Worm (Caenorhabditis elegans) whole organism, L4 larva: Measurements from ENCODE around the gene chup-1.

Experiments
- D1046.2 ChIP-seq: fragments of 200-800 bp; sonication (Bioruptor generic); IDR thresholded peaks from 2 replicates; pipeline ENCODE4 v1.3.6; 2022; ENCODE audit warnings: missing genetic modification characterization, missing compliant biosample characterization
- F49E8.2 ChIP-seq: sonication (generic microtip); optimal IDR thresholded peaks from 2 replicates; lab custom pipeline; 2016; ENCODE audit warnings: missing compliant biosample characterization, mild to moderate bottlenecking, missing genetic modification characterization, borderline replicate concordance
- ZK337.2 ChIP-seq: fragments of 200-800 bp; sonication (Bioruptor generic); IDR thresholded peaks from 2 replicates; pipeline ENCODE4 v1.3.6; 2022; ENCODE audit warnings: missing genetic modification reagents, missing genetic modification characterization, missing compliant biosample characterization
- ama-1 ChIP-seq: fragments of 150-350 bp; optimal IDR thresholded peaks from 2 replicates; lab custom pipeline; 2014; ENCODE audit warnings: inconsistent platforms, mixed read lengths
- arid-1 ChIP-seq: fragments of 200-800 bp; sonication (Bioruptor generic); conservative IDR thresholded peaks from 2 replicates; pipeline ENCODE4 v1.3.6; 2022; ENCODE audit warnings: missing genetic modification reagents, missing genetic modification characterization, missing compliant biosample characterization
- ceh-82 ChIP-seq: sonication (generic microtip); optimal IDR thresholded peaks from 2 replicates; lab custom pipeline; 2017; ENCODE audit warnings: missing biosample characterization, missing genetic modification characterization
- daf-12 ChIP-seq: fragments of 150-350 bp; optimal IDR thresholded peaks from 2 replicates; lab custom pipeline; 2014; ENCODE audit warnings: missing biosample characterization, missing genetic modification reagents, missing genetic modification characterization
- daf-16 ChIP-seq, 3 experiments: sonication (generic microtip); optimal IDR thresholded peaks; 2 replicates each; lab custom pipeline; 2016 to 2017; ENCODE audit warnings: missing genetic modification characterization in 3 of 3, missing genetic modification reagents in 3 of 3, mild to moderate bottlenecking in 2 of 3, missing compliant biosample characterization in 2 of 3, missing biosample characterization in 1 of 3, moderate library complexity in 1 of 3
- dmd-6 ChIP-seq: fragments of 200-800 bp; sonication (Bioruptor generic); IDR thresholded peaks from 2 replicates; pipeline ENCODE4 v1.3.6; 2022; ENCODE audit warnings: missing genetic modification reagents, missing genetic modification characterization, missing compliant biosample characterization
- dmd-8 ChIP-seq: fragments of 200-800 bp; sonication (Bioruptor generic); IDR thresholded peaks from 2 replicates; pipeline ENCODE4 v1.3.6; 2022; ENCODE audit warnings: missing genetic modification characterization, missing compliant biosample characterization
- dve-1 ChIP-seq: sonication (generic microtip); optimal IDR thresholded peaks from 2 replicates; lab custom pipeline; 2017; ENCODE audit warnings: antibody characterized with exemption, mild to moderate bottlenecking, missing genetic modification characterization, missing compliant biosample characterization; ENCODE audit not compliant: insufficient read depth
- fos-1 ChIP-seq: fragments of 150-350 bp; optimal IDR thresholded peaks from 2 replicates; lab custom pipeline; 2014; ENCODE audit warnings: missing biosample characterization, missing genetic modification characterization
- gei-8 ChIP-seq: fragments of 200-800 bp; sonication (Bioruptor generic); optimal IDR thresholded peaks from 2 replicates; lab custom pipeline; 2018; ENCODE audit warnings: mild to moderate bottlenecking, missing genetic modification characterization, missing compliant biosample characterization
- hlh-11 ChIP-seq: fragments of 200-800 bp; sonication (Bioruptor generic); optimal IDR thresholded peaks from 2 replicates; lab custom pipeline; 2018; ENCODE audit warnings: mild to moderate bottlenecking, missing genetic modification characterization, missing compliant biosample characterization
- hlh-30 ChIP-seq: sonication (generic microtip); optimal IDR thresholded peaks from 2 replicates; lab custom pipeline; 2017; ENCODE audit warnings: antibody characterized with exemption, mild to moderate bottlenecking, missing genetic modification characterization, missing compliant biosample characterization; ENCODE audit not compliant: insufficient read depth
- hmg-1.1 ChIP-seq: fragments of 200-800 bp; sonication (Bioruptor generic); IDR thresholded peaks from 2 replicates; pipeline ENCODE4 v1.3.6; 2022; ENCODE audit warnings: missing genetic modification reagents, missing genetic modification characterization, missing compliant biosample characterization
- jun-1 ChIP-seq: fragments of 150-350 bp; optimal IDR thresholded peaks from 2 replicates; lab custom pipeline; 2014; ENCODE audit warnings: missing biosample characterization, missing genetic modification reagents, missing genetic modification characterization
- lin-13 ChIP-seq: fragments of 150-350 bp; optimal IDR thresholded peaks from 2 replicates; lab custom pipeline; 2014; ENCODE audit warnings: missing biosample characterization, missing genetic modification reagents, missing genetic modification characterization
- lir-3 ChIP-seq: sonication (generic microtip); optimal IDR thresholded peaks from 2 replicates; lab custom pipeline; 2016; ENCODE audit warnings: mild to moderate bottlenecking, missing genetic modification characterization, missing compliant biosample characterization
- lsy-2 ChIP-seq, 2 experiments: fragments of 150-350 bp in 1 of 2; sonication (generic microtip) in 1 of 2; optimal IDR thresholded peaks; 2 replicates each; lab custom pipeline; 2014 to 2017; ENCODE audit warnings: missing biosample characterization in 2 of 2, missing genetic modification characterization in 2 of 2
- mdl-1 ChIP-seq, 2 experiments: fragments of 150-350 bp in 1 of 2; sonication (generic microtip) in 1 of 2; optimal IDR thresholded peaks; 2 replicates each; lab custom pipeline; 2014 to 2017; ENCODE audit warnings: missing biosample characterization in 2 of 2, missing genetic modification characterization in 2 of 2
- mxl-3 ChIP-seq: fragments of 200-800 bp; sonication (Bioruptor generic); optimal IDR thresholded peaks from 2 replicates; lab custom pipeline; 2018; ENCODE audit warnings: mild to moderate bottlenecking, missing genetic modification characterization, missing compliant biosample characterization
- nhr-11 ChIP-seq: fragments of 150-350 bp; optimal IDR thresholded peaks from 2 replicates; lab custom pipeline; 2014; ENCODE audit warnings: missing biosample characterization, missing genetic modification characterization
- nhr-111 ChIP-seq: fragments of 200-800 bp; sonication (Bioruptor generic); optimal IDR thresholded peaks from 2 replicates; lab custom pipeline; 2018; ENCODE audit warnings: mild to moderate bottlenecking, missing genetic modification characterization, missing compliant biosample characterization
- nhr-28 ChIP-seq: fragments of 150-350 bp; optimal IDR thresholded peaks from 2 replicates; lab custom pipeline; 2014; ENCODE audit warnings: missing biosample characterization, missing genetic modification characterization
- nhr-41 ChIP-seq: fragments of 200-800 bp; sonication (Bioruptor generic); IDR thresholded peaks from 2 replicates; pipeline ENCODE4 v1.3.6; 2022; ENCODE audit warnings: missing genetic modification reagents, missing genetic modification characterization, missing compliant biosample characterization
- nhr-48 ChIP-seq: sonication (generic microtip); optimal IDR thresholded peaks from 2 replicates; lab custom pipeline; 2016; ENCODE audit warnings: mild to moderate bottlenecking, missing genetic modification characterization, missing compliant biosample characterization
- pha-4 ChIP-seq, 2 experiments: fragments of 150-350 bp in 1 of 2; fragments of 200-800 bp in 1 of 2; sonication (Bioruptor generic) in 1 of 2; IDR thresholded peaks in 1 of 2; optimal IDR thresholded peaks in 1 of 2; 2 replicates each; pipeline versions ENCODE4 v1.3.6 to Lab custom; 2014 to 2022; ENCODE audit warnings: missing genetic modification characterization in 2 of 2, missing genetic modification reagents in 2 of 2, missing biosample characterization in 1 of 2, missing compliant biosample characterization in 1 of 2
- pqm-1 ChIP-seq: sonication (generic microtip); optimal IDR thresholded peaks from 2 replicates; lab custom pipeline; 2017; ENCODE audit warnings: missing biosample characterization, missing genetic modification characterization
- tra-1 ChIP-seq: fragments of 200-800 bp; sonication (Bioruptor generic); IDR thresholded peaks from 2 replicates; pipeline ENCODE4 v1.3.6; 2022; ENCODE audit warnings: missing genetic modification reagents, missing genetic modification characterization, missing compliant biosample characterization
- unc-62 ChIP-seq, 3 experiments: fragments of 150-350 bp in 1 of 3; sonication (generic microtip); optimal IDR thresholded peaks in 2 of 3; peaks in 1 of 3; 1 replicate in 1 of 3; 2 replicates in 2 of 3; lab custom pipeline; 2014 to 2017; ENCODE audit warnings: missing biosample characterization in 3 of 3, missing genetic modification characterization in 3 of 3, missing genetic modification reagents in 3 of 3, missing genotype in 1 of 3
- zip-11 ChIP-seq: fragments of 200-800 bp; sonication (Bioruptor generic); IDR thresholded peaks from 2 replicates; pipeline ENCODE4 v1.3.6; 2022; ENCODE audit warnings: missing genetic modification characterization, missing compliant biosample characterization
- ztf-11 ChIP-seq: fragments of 150-350 bp; optimal IDR thresholded peaks from 2 replicates; lab custom pipeline; 2014; ENCODE audit warnings: missing biosample characterization, missing genetic modification characterization
- ztf-7 ChIP-seq: fragments of 150-350 bp; optimal IDR thresholded peaks from 2 replicates; lab custom pipeline; 2014; ENCODE audit warnings: missing biosample characterization, missing genetic modification characterization

The chup-1 gene

DNA sequence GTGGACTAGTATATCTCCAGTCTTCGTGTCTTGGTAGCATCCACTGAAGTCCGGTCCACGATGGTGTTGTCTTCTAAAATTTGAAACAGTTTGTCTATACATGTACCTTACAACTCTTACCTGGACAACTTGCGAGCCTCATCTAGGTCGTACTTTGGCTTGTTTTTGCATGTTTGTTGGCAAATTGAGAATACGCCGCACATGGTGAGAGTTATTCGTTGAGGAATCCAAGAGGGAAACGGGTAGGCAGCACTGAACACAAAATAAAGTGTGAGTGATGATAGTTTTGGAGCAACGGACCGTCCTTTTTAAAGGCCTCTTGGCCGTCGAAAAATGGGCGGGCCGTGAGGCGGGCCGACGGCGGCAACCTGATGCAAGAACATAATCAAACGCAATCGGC, 41.3 kb upstream of the chup-1 start, which contains the start of gene asns-2 (continued):
- TF ChIP-seq arid-1 (no peak), tra-1 (GFP tag; lab: Robert Waterston, UW) (no peak), dmd-8 (no peak)

DNA sequence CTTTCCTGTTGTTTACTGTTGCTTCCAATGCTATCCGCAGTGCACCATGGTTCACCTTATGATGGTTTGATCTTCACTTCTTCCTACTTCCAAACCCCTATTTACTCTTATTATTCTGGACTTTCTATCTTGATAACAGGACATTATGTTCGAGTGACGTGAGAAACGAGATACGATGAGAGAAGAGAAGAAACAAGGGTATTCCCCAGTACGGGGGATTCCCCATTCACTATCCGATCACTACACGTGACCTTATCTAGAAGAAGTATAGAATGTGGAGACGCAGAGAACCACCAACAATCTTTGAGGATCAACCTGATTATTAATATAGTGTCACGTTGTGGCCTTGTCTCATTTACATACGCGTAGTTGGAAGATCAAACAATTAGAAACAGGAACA, 39.4 kb upstream of the chup-1 start:
- TF ChIP-seq lsy-2 (tag; optimal IDR thresholded peaks at IDR 0.05; lab: Kevin White, UChicago), result no peak
- TF ChIP-seq hlh-30 (tag; lab: Kevin White, UChicago), result peak; percentile 39
- TF ChIP-seq nhr-28 (tag; lab: Kevin White, UChicago), result peak; percentile 61
- no peak for TF ChIP-seq ama-1 (lab: Kevin White, UChicago)
- no peak for TF ChIP-seq nhr-111 (GFP tag; lab: Kevin White, UChicago)
- TF ChIP-seq dve-1 (tag; lab: Kevin White, UChicago), result peak; percentile 54
- peak; percentile 49 for TF ChIP-seq mxl-3 (GFP tag; lab: Kevin White, UChicago)
- no peak for TF ChIP-seq lin-13 (GFP tag; lab: Kevin White, UChicago)
- no peak for TF ChIP-seq pha-4 (GFP tag; IDR thresholded peaks at IDR 0.05; lab: Robert Waterston, UW)
- no peak for TF ChIP-seq pha-4 (tag; optimal IDR thresholded peaks at IDR 0.05; lab: Kevin White, UChicago)
- TF ChIP-seq F49E8.2, result no peak
- TF ChIP-seq gei-8, result no peak
- no peak for TF ChIP-seq unc-62 (GFP tag; optimal IDR thresholded peaks at IDR 0.05 in 1 of 2; lab: Kevin White, UChicago)
- no peak for TF ChIP-seq unc-62 (tag; optimal IDR thresholded peaks at IDR 0.05; lab: Kevin White, UChicago)
- TF ChIP-seq pqm-1 (tag; lab: Kevin White, UChicago), result no peak
- TF ChIP-seq hlh-11 (tag; lab: Kevin White, UChicago), result peak; percentile 52
- no peak for TF ChIP-seq daf-16 (GFP tag; optimal IDR thresholded peaks at IDR 0.05; lab: Kevin White, UChicago)
- peak; percentile 42 for TF ChIP-seq daf-16 (tag; optimal IDR thresholded peaks at IDR 0.05; lab: Kevin White, UChicago)
- no peak for TF ChIP-seq hmg-1.1 (GFP tag; lab: Robert Waterston, UW)
- TF ChIP-seq lir-3 (tag; lab: Kevin White, UChicago), result no peak
- peak; percentile 80 to 81 for TF ChIP-seq mdl-1 (tag; optimal IDR thresholded peaks at IDR 0.05; lab: Kevin White, UChicago)
- 0 out of 2 replicates have a peak, but pooled peaks have one; percentile 9 for TF ChIP-seq dmd-6 (GFP tag; lab: Robert Waterston, UW)
- TF ChIP-seq jun-1, result no peak
- TF ChIP-seq ztf-7 (tag; lab: Kevin White, UChicago), result no peak
- TF ChIP-seq daf-12, result no peak

DNA sequence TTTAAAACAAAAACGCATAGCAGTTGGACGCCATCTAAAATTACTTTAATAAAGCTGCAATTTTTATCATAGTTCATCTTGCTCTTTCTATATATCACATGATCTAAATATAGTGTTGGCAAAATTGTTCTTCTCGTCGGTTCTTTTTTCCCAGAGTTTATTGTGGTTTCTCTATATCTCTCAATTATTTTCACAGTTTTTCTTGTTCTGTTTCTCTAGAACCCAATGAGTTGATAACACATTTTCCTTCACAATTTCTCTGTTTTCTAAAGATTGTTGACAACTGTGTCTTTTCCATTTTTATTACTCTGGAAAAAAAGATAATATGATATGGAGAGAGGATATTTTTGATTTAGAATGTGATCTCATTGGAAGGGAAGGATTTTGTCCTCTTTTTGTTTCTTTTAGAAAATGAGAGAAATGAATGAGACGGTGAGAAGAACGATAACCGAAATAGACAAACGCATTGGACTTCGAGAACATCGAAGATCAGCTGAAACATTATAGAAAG, 37.6 kb upstream of the chup-1 start:
- TF ChIP-seq dve-1 (tag; lab: Kevin White, UChicago) (peak; percentile 23), nhr-28 (tag; lab: Kevin White, UChicago) (peak; percentile 29), daf-16 (GFP tag; optimal IDR thresholded peaks at IDR 0.05; lab: Kevin White, UChicago) (peak in 1 of 2 experiments; percentile 38), daf-16 (tag; optimal IDR thresholded peaks at IDR 0.05; lab: Kevin White, UChicago) (peak; percentile 74), mdl-1 (tag; optimal IDR thresholded peaks at IDR 0.05; lab: Kevin White, UChicago) (peak in 1 of 2 experiments; percentile 15), hmg-1.1 (GFP tag; lab: Robert Waterston, UW) (no peak), fos-1 (tag; lab: Kevin White, UChicago) (no peak), nhr-11 (tag; lab: Kevin White, UChicago) (peak; percentile 10), ZK337.2 (GFP tag; lab: Robert Waterston, UW) (no peak), ceh-82 (tag; lab: Kevin White, UChicago) (no peak), zip-11 (no peak), nhr-48 (tag; lab: Kevin White, UChicago) (no peak)

DNA sequence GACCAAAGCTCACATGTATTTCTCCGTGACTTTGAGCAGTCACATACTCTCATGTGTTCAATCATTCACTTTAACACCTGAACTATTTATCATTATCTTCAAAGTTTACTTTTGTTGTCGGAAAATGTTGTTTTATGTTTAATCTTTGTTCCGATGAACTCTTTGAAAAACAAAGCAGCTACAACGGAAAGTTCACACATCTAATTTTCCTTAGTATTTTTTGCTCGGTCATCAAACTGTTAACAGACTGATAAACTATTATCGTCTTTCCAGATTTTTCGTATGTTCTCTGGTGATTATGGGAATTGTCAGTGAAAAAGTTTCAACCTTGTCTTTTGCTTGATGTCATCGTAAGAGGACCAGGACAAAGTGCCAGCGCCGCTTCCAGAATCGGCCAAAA, 36.0 kb upstream of the chup-1 start:
- TF ChIP-seq daf-16 (GFP tag; optimal IDR thresholded peaks at IDR 0.05; lab: Kevin White, UChicago), result no peak
- TF ChIP-seq daf-16 (tag; optimal IDR thresholded peaks at IDR 0.05; lab: Kevin White, UChicago), result peak; percentile 96
- no peak for TF ChIP-seq ztf-11 (tag; lab: Kevin White, UChicago)
- TF ChIP-seq pha-4 (GFP tag; IDR thresholded peaks at IDR 0.05; lab: Robert Waterston, UW), result no peak
- TF ChIP-seq pha-4 (tag; optimal IDR thresholded peaks at IDR 0.05; lab: Kevin White, UChicago), result no peak
- peak; percentile 89 for TF ChIP-seq dve-1 (tag; lab: Kevin White, UChicago)
- no peak for TF ChIP-seq nhr-41 (GFP tag; lab: Robert Waterston, UW)
- TF ChIP-seq nhr-28 (tag; lab: Kevin White, UChicago), result peak; percentile 24
- peak; percentile 38 for TF ChIP-seq hlh-11 (tag; lab: Kevin White, UChicago)
- TF ChIP-seq dmd-6 (GFP tag; lab: Robert Waterston, UW), result peak; percentile 29; the same call in 1 of the 2 replicates
- TF ChIP-seq nhr-48 (tag; lab: Kevin White, UChicago), result peak; percentile 18
- TF ChIP-seq D1046.2 (GFP tag; lab: Robert Waterston, UW), result no peak
- peak; percentile 64 for TF ChIP-seq hlh-30 (tag; lab: Kevin White, UChicago)
